Worm (Caenorhabditis elegans): ENCODE results near the gene mig-13.

The mig-13 gene

ce11 chrX:4800078-4800621 is at the start of gene mig-13:
Gene mig-13 (minus strand): TSS chrX:4800128.
- TF ChIP-seq pha-4 (tag; optimal IDR thresholded peaks at IDR 0.05) (peak; percentile 8), sem-2 (GFP tag; optimal IDR thresholded peaks at IDR 0.05) (no peak)

- TF ChIP-seq lin-32 (GFP tag; optimal IDR thresholded peaks at IDR 0.05) = no peak
- no peak for TF ChIP-seq nhr-237 (tag; optimal IDR thresholded peaks at IDR 0.05)
- no peak for TF ChIP-seq mep-1 (tag; optimal IDR thresholded peaks at IDR 0.05)
These were observed 44.8 kb upstream of the mig-13 start for ce11 chrX:4844765-4845164.

DNA sequence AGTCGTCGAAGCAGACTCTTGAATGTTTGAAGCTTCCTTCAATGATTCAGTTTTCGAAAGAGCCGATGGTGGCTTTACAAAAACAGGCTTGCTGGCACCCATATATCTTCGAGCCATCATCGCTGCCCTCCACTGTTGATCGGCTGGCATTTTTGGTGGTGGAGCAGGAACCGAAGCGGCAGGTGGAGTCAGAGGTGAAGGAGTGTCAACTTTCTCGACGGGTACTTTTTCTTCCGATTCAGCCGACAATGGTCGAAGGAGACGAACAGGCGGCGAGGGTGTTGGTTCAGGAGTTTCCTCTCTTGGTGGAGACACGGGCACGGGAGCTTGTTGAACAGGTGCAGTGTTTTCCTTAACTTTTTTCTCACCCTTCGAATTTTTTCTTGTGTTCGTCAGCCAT is 42.4 kb upstream of the mig-13 start:
- TF ChIP-seq ztf-11 (tag; optimal IDR thresholded peaks at IDR 0.05) = no peak
- TF ChIP-seq pha-4 (tag; optimal IDR thresholded peaks at IDR 0.05) = no peak
- TF ChIP-seq unc-39 (tag; optimal IDR thresholded peaks at IDR 0.05) = no peak
- TF ChIP-seq mep-1 (tag; optimal IDR thresholded peaks at IDR 0.05) = no peak
- no peak for TF ChIP-seq ces-1 (GFP tag; optimal IDR thresholded peaks at IDR 0.05)
- no peak for TF ChIP-seq nhr-12 (tag; optimal IDR thresholded peaks at IDR 0.05)

DNA sequence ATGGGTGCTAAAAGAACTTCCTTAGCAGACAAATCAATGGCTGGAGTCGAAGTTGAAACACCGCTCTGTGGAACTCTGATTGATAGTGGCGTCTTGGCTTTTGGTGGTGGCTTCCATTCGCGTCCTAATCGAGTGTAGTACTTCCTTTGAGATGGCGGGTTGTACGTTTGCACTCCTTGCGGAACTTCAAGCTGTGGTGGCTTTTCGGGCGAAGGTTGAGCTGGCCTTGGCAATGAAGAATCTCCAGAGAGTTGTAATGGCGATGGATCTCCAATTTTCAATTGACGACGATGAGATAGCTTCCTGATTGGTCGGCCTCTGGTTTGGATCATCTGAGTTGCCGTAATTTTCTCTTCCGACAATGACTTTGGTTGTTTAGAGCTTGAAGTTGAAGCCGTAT is 40.7 kb upstream of the mig-13 start:
- TF ChIP-seq mls-2 (tag; optimal IDR thresholded peaks at IDR 0.05) = no peak
- TF ChIP-seq hlh-1 (tag; optimal IDR thresholded peaks at IDR 0.05) = no peak
- TF ChIP-seq lsy-2 (tag; optimal IDR thresholded peaks at IDR 0.05) = no peak
- TF ChIP-seq ceh-39 (tag; optimal IDR thresholded peaks at IDR 0.05) = no peak
- no peak for TF ChIP-seq snpc-4 (tag; optimal IDR thresholded peaks at IDR 0.05)
- no peak for TF ChIP-seq nhr-76 (tag; optimal IDR thresholded peaks at IDR 0.05)
- no peak for TF ChIP-seq sem-2 (GFP tag; optimal IDR thresholded peaks at IDR 0.05)

ce11 chrX:4822262-4822661 is 22.3 kb upstream of the mig-13 start, which contains the start of gene R08E3.1:
Gene R08E3.1 (plus strand): TSS chrX:4822647.
- TF ChIP-seq hlh-1 (tag; optimal IDR thresholded peaks at IDR 0.05) (no peak), bed-3 (GFP tag; optimal IDR thresholded peaks at IDR 0.05) (no peak), elt-3 (tag; optimal IDR thresholded peaks at IDR 0.05) (no peak), mls-2 (tag; optimal IDR thresholded peaks at IDR 0.05) (no peak), unc-62 (GFP tag; optimal IDR thresholded peaks at IDR 0.05) (no peak), ceh-43 (GFP tag; optimal IDR thresholded peaks at IDR 0.05) (no peak), elt-1 (tag; optimal IDR thresholded peaks at IDR 0.05; ENCODE audit: borderline replicate concordance, insufficient read depth) (no peak), lsy-2 (tag; optimal IDR thresholded peaks at IDR 0.05) (no peak), tbx-8 (GFP tag; optimal IDR thresholded peaks at IDR 0.05) (no peak), snpc-4 (tag; optimal IDR thresholded peaks at IDR 0.05) (no peak), sem-2 (GFP tag; optimal IDR thresholded peaks at IDR 0.05) (no peak), drap-1 (GFP tag; optimal IDR thresholded peaks at IDR 0.05) (no peak), nhr-76 (tag; optimal IDR thresholded peaks at IDR 0.05) (no peak)

- TF ChIP-seq zip-8 (tag; optimal IDR thresholded peaks at IDR 0.05) (peak; percentile 22), ham-2 (GFP tag; optimal IDR thresholded peaks at IDR 0.05) (no peak)
These were observed 21.7 kb upstream of the mig-13 start for ce11 chrX:4821602-4822001.

ce11 chrX:4818872-4819271 is 18.9 kb upstream of the mig-13 start:
- TF ChIP-seq lin-13 (tag; optimal IDR thresholded peaks at IDR 0.05) (no peak), blmp-1 (tag; optimal IDR thresholded peaks at IDR 0.05) (no peak), drap-1 (GFP tag; optimal IDR thresholded peaks at IDR 0.05) (no peak), ceh-39 (tag; optimal IDR thresholded peaks at IDR 0.05) (no peak), M03D4.4 (tag; optimal IDR thresholded peaks at IDR 0.05) (no peak), mab-5 (tag; optimal IDR thresholded peaks at IDR 0.05) (no peak), elt-3 (tag; optimal IDR thresholded peaks at IDR 0.05) (no peak), nhr-28 (tag; optimal IDR thresholded peaks at IDR 0.05) (no peak)

Measured in whole organism, mixed stage, embryonic.